Worm (Caenorhabditis elegans) whole organism, young adult: ENCODE data around the gene Y46G5A.7.

Source experiments
- F39B2.1 ChIP-seq: fragments of 200-800 bp; sonication (Bioruptor generic); IDR thresholded peaks from 2 replicates; pipeline ENCODE4 v1.3.6; 2022; ENCODE audit warnings: missing genetic modification reagents, missing genetic modification characterization, missing compliant biosample characterization
- ZK185.1 ChIP-seq: sonication (generic microtip); optimal IDR thresholded peaks from 2 replicates; lab custom pipeline; 2016; ENCODE audit warnings: mild to moderate bottlenecking, missing genetic modification characterization, missing compliant biosample characterization; ENCODE audit not compliant: poor library complexity, severe bottlenecking
- chd-7 ChIP-seq: sonication (generic microtip); optimal IDR thresholded peaks from 2 replicates; lab custom pipeline; 2016; ENCODE audit warnings: mild to moderate bottlenecking, missing genetic modification characterization, moderate library complexity, missing compliant biosample characterization
- lag-1 ChIP-seq: fragments of 200-800 bp; sonication (Bioruptor generic); IDR thresholded peaks from 2 replicates; pipeline ENCODE4 v1.3.6; 2022; ENCODE audit warnings: missing genetic modification reagents, missing genetic modification characterization, missing compliant biosample characterization
- unc-130 ChIP-seq: sonication (generic microtip); optimal IDR thresholded peaks from 2 replicates; lab custom pipeline; 2016; ENCODE audit warnings: missing genetic modification reagents, missing genetic modification characterization, missing compliant biosample characterization

- no peak for TF ChIP-seq lag-1
- no peak for TF ChIP-seq chd-7 (tag; lab: Kevin White, UChicago)
- no peak for TF ChIP-seq ZK185.1 (tag; lab: Kevin White, UChicago)
- TF ChIP-seq unc-130: no peak
- no peak for TF ChIP-seq F39B2.1
Measured at ce11 chrII:12774402-12774801, 18.3 kb upstream of the Y46G5A.7 start, which contains the start of gene Y46G5A.14.
